Fruit fly (Drosophila melanogaster): Measurements from ENCODE around the gene Nna1.

Gene Nna1

DNA sequence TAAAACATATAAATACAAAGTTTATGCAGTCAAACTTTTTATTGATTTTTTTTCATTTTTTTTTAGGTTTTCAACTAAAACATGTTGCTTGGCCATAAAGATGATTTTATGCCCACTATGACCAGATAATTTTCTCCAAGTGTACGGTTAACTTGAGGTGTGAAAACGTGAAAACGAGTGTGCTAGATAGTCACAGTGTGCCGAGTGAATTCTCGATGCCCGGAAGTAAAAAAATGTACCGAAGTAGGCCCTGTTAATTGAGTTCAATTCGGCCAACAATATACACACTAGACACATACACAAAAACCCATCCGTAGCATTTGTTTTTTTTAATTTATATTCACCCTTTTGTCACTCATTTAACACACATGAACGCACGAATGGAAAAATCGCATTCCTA is at the start of gene Nna1:
Nna1 (plus strand) TSS at position 301 of the 400 bp plus-strand sequence.
- TF ChIP-seq sage (GFP tag; optimal IDR thresholded peaks at IDR 0.05): no peak
- no peak for TF ChIP-seq Dif (GFP tag; optimal IDR thresholded peaks at IDR 0.05; ENCODE audit: partially characterized antibody)
- no peak for TF ChIP-seq psq (GFP tag; optimal IDR thresholded peaks at IDR 0.05)
- TF ChIP-seq Hr78 (GFP tag; optimal IDR thresholded peaks at IDR 0.05): no peak
- no peak for TF ChIP-seq OdsH (GFP tag; optimal IDR thresholded peaks at IDR 0.05)
- TF ChIP-seq dsf (GFP tag; optimal IDR thresholded peaks at IDR 0.05; ENCODE audit: borderline replicate concordance): no peak

DNA sequence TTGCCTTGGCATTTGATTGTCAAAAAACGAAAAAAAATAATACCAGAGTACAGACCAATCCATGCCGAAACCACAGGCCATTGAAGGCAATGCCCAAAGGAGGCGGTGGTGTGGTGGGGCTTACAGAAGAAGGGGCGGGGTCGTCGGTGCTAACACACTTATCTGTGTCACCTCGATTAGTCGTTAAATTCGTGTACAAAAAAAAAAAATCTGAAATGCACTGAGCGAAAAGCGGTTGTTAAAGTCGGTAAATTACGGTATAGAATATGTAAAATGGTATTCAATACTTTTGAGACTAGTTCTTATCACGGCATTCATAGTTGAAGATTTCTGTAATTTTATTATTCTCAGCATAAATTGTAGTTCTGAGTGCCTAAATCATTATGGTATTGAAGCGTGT is 48.1 kb upstream of the Nna1 start:
- TF ChIP-seq Vsx2 (GFP tag; optimal IDR thresholded peaks at IDR 0.05; ENCODE audit: partially characterized antibody): no peak
- TF ChIP-seq Mio (GFP tag; optimal IDR thresholded peaks at IDR 0.05): no peak
- TF ChIP-seq Sp1 (GFP tag; optimal IDR thresholded peaks at IDR 0.05): peak; percentile 25
- peak; percentile 17 for TF ChIP-seq woc (GFP tag; optimal IDR thresholded peaks at IDR 0.05)
- TF ChIP-seq Dif (GFP tag; optimal IDR thresholded peaks at IDR 0.05; ENCODE audit: partially characterized antibody): no peak
- TF ChIP-seq Abd-B (GFP tag; optimal IDR thresholded peaks at IDR 0.05): no peak
- TF ChIP-seq Dfd (GFP tag; optimal IDR thresholded peaks at IDR 0.05): no peak
- TF ChIP-seq CrebA (GFP tag; optimal IDR thresholded peaks at IDR 0.05; ENCODE audit: borderline replicate concordance): no peak
- no peak for TF ChIP-seq usp (GFP tag; optimal IDR thresholded peaks at IDR 0.05)
- no peak for TF ChIP-seq dl (GFP tag; optimal IDR thresholded peaks at IDR 0.05; ENCODE audit: insufficient read depth in 1 of 2, partially characterized antibody in 2 of 2)
- no peak for TF ChIP-seq CG32264 (GFP tag; optimal IDR thresholded peaks at IDR 0.05)
- TF ChIP-seq Hr78 (GFP tag; optimal IDR thresholded peaks at IDR 0.05): no peak
- TF ChIP-seq HLH106 (tag; optimal IDR thresholded peaks at IDR 0.05): peak; percentile 27
- peak; percentile 16 for TF ChIP-seq psq (GFP tag; optimal IDR thresholded peaks at IDR 0.05)
- peak; percentile 66 for TF ChIP-seq fru (GFP tag; optimal IDR thresholded peaks at IDR 0.05)
- TF ChIP-seq jim (GFP tag; optimal IDR thresholded peaks at IDR 0.05): no peak
- TF ChIP-seq CG9705 (GFP tag; optimal IDR thresholded peaks at IDR 0.05): no peak
- peak; percentile 23 for TF ChIP-seq Hnf4 (GFP tag; optimal IDR thresholded peaks at IDR 0.05)
- no peak for TF ChIP-seq lola (GFP tag; optimal IDR thresholded peaks at IDR 0.05)
- peak; percentile 38 for TF ChIP-seq br (GFP tag; optimal IDR thresholded peaks at IDR 0.05)
- TF ChIP-seq dsf (GFP tag; optimal IDR thresholded peaks at IDR 0.05; ENCODE audit: borderline replicate concordance): no peak
- peak; percentile 60 for TF ChIP-seq OdsH (GFP tag; optimal IDR thresholded peaks at IDR 0.05)
- TF ChIP-seq sage (GFP tag; optimal IDR thresholded peaks at IDR 0.05): no peak
- TF ChIP-seq ey (GFP tag; optimal IDR thresholded peaks at IDR 0.05): peak; percentile 55
- TF ChIP-seq h (GFP tag; optimal IDR thresholded peaks at IDR 0.05): peak; percentile 70
- peak; percentile 19 for TF ChIP-seq dmrt93B (GFP tag; optimal IDR thresholded peaks at IDR 0.05)
- TF ChIP-seq Jra (GFP tag; optimal IDR thresholded peaks at IDR 0.05): no peak
- TF ChIP-seq foxo (GFP tag; optimal IDR thresholded peaks at IDR 0.05): peak in 1 of 2 experiments; percentile 76
- TF ChIP-seq Myc (optimal IDR thresholded peaks at IDR 0.05): no peak
- peak; percentile 16 for TF ChIP-seq brk (GFP tag; optimal IDR thresholded peaks at IDR 0.05)
- peak; percentile 62 for TF ChIP-seq rgr (GFP tag; optimal IDR thresholded peaks at IDR 0.05)
- TF ChIP-seq N (GFP tag; optimal IDR thresholded peaks at IDR 0.05): no peak
- no peak for TF ChIP-seq tai (GFP tag; optimal IDR thresholded peaks at IDR 0.05)

DNA sequence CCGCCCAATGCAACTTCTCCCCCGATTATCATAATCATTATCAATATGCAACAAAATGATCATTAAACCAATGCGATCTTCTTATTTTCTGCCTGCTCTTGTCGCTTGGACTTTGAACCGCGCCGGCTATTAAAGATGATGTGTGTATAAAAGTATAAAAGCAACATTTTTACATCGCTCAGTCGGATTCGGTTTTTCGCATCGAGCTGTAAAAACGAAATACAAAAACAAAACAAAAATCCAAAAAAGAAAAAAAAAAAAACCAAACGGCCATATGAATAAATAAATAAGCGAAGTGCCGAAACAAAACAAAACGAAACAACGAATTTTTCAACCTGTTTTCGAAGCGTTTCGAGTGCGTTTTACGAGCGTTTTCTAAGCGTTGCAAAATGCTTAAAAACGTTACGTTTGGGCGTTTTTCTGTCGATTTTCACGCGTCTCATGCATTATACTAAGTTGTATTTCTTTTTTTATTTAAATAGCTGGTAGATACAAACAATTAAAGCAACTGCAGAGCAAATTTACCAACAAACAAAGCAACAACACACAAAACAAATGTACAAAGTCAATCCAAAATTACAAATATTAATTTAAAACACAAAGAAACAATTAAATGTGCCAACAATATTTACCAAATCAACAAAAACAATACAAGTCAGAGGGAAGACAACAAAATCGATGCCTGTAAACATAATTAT is 47.2 kb upstream of the Nna1 start:
- TF ChIP-seq h (GFP tag; optimal IDR thresholded peaks at IDR 0.05): no peak
- TF ChIP-seq Dif (GFP tag; optimal IDR thresholded peaks at IDR 0.05; ENCODE audit: partially characterized antibody): no peak
- no peak for TF ChIP-seq Rel (GFP tag; optimal IDR thresholded peaks at IDR 0.05)
- no peak for TF ChIP-seq Rel (tag; optimal IDR thresholded peaks at IDR 0.05)
- peak; percentile 19 for TF ChIP-seq CrebA (GFP tag; optimal IDR thresholded peaks at IDR 0.05; ENCODE audit: borderline replicate concordance)
- TF ChIP-seq psq (GFP tag; optimal IDR thresholded peaks at IDR 0.05): peak; percentile 40
- TF ChIP-seq Hnf4 (GFP tag; optimal IDR thresholded peaks at IDR 0.05): peak; percentile 58
- no peak for TF ChIP-seq Mio (GFP tag; optimal IDR thresholded peaks at IDR 0.05)
